Worm (Caenorhabditis elegans): ENCODE measurements around the gene F54B11.9.

DNA sequence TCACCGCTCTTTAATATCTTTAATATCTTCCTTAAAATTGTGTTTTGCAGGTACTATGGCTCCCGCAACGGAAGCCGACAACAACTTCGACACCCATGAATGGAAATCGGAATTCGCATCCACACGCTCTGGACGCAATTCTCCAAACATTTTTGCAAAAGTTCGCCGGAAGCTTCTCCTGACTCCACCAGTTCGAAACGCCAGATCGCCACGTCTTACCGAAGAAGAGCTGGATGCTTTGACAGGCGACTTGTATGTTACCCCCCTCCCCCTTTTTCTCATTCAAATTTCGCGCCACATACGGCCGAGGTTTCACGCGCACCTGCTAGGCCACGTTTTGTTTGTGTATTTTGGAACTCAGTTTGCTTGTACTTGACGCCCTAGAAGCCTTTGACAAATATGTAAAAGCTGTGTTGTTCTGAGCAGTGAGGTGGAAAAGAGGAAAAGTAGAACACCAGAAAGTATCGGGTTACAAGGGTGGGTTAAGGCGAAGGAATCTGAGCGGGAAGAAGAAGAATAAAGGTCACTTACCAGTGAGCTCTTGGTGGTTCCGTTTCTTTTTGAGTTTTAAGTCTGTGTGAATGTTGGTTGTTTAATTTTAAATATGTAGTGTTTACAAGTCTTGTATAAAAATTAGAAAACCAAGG is 20.5 kb upstream of the F54B11.9 start, which contains the start of gene unc-84:
- TF ChIP-seq ZK546.5 (tag; optimal IDR thresholded peaks at IDR 0.05) (no peak), jun-1 (tag; optimal IDR thresholded peaks at IDR 0.05) (no peak), ama-1 (optimal IDR thresholded peaks at IDR 0.05) (no peak), fkh-10 (GFP tag; optimal IDR thresholded peaks at IDR 0.05) (no peak)

Data from whole organism, L4 larva.